Worm (Caenorhabditis elegans): Measurements from ENCODE around the gene C14C11.2.

DNA sequence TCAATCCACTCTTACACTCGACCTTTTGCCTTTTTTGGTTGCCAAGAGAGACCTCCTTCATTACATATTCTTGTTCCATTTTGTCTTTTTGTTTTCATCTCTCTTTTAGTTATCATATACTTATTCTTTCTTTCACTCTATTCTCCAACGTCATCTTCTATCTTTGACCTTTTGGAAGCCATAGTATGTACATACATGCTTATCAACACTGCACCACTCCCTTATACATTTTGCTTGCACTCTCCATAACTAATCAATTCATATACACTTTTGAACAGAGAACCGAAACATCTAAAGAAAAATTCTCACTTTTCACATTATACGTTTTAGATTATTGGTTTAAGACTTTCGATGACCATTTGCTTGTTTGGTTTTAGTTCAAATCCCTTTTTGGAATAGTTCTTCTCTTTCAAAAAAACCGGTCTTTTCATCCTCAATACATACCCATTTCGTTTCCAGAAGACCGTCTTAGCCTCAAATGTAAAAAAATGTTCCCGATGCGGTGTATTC lies 6.9 kb upstream of the C14C11.2 start, which contains the start of gene hex-2:
- TF ChIP-seq him-1 (tag; optimal IDR thresholded peaks at IDR 0.05) = no peak
- no peak for TF ChIP-seq W03F9.2 (tag; optimal IDR thresholded peaks at IDR 0.05)
